Fruit fly (Drosophila melanogaster) whole organism, wandering third instar larva: ENCODE results near the gene ninaA.

ENCODE experiments used
- CG32264 ChIP-seq: fragments of 200-800 bp; sonication (Bioruptor generic); optimal IDR thresholded peaks from 2 replicates; lab custom pipeline; 2016; ENCODE audit warnings: missing biosample characterization, missing genetic modification characterization
- Mio ChIP-seq: sonication (Bioruptor generic); optimal IDR thresholded peaks from 2 replicates; lab custom pipeline; 2016; ENCODE audit warnings: missing biosample characterization, missing genetic modification characterization
- OdsH ChIP-seq: fragments of 200-800 bp; sonication (Bioruptor generic); optimal IDR thresholded peaks from 2 replicates; lab custom pipeline; 2016; ENCODE audit warnings: missing biosample characterization, mild to moderate bottlenecking, missing genetic modification characterization
- dl ChIP-seq, 2 experiments: fragments of 175-275, 200-275 bp in 1 of 2; fragments of 200-275 bp in 1 of 2; sonication (Bioruptor generic); optimal IDR thresholded peaks; lab custom pipeline; 2018; ENCODE audit warnings: mild to moderate bottlenecking in 2 of 2, missing biosample characterization in 2 of 2, missing genetic modification characterization in 2 of 2, moderate library complexity in 2 of 2; ENCODE audit not compliant: partially characterized antibody in 2 of 2, insufficient read depth in 1 of 2
- fru ChIP-seq: fragments of 200-800 bp; sonication (Bioruptor generic); optimal IDR thresholded peaks from 3 replicates; lab custom pipeline; 2016; ENCODE audit warnings: missing biosample characterization, mild to moderate bottlenecking, missing genetic modification characterization
- lola ChIP-seq: fragments of >200 bp; optimal IDR thresholded peaks from 2 replicates; lab custom pipeline; 2017; ENCODE audit warnings: missing biosample characterization, missing genetic modification characterization
- pan ChIP-seq: fragments of >200 bp; optimal IDR thresholded peaks from 2 replicates; lab custom pipeline; 2017
- psq ChIP-seq: fragments of 200-800 bp; sonication (Bioruptor generic); optimal IDR thresholded peaks from 3 replicates; lab custom pipeline; 2017; ENCODE audit warnings: missing biosample characterization, mild to moderate bottlenecking, missing genetic modification characterization, moderate library complexity

- TF ChIP-seq lola (GFP tag; lab: Kevin White, UChicago): no peak
- TF ChIP-seq dl (GFP tag; optimal IDR thresholded peaks at IDR 0.05; lab: Kevin White, UChicago; ENCODE audit: insufficient read depth in 1 of 2, partially characterized antibody in 2 of 2): no peak
- TF ChIP-seq fru (GFP tag; lab: Kevin White, UChicago): no peak
- TF ChIP-seq Mio (GFP tag; lab: Kevin White, UChicago): no peak
- TF ChIP-seq psq: no peak
- no peak for TF ChIP-seq pan (lab: Kevin White, UChicago)
- no peak for TF ChIP-seq OdsH
- TF ChIP-seq CG32264: no peak
Measured at dm6 chr2L:922660-923059, 45.6 kb downstream of the ninaA start, which contains the start of gene Tmtc2.
